Fruit fly (Drosophila melanogaster): Measurements from ENCODE around the gene wntD.

The wntD gene

dm6 chr3R:13319873-13320272 lies 26.9 kb upstream of the wntD start (continued):
- TF ChIP-seq CG42726 (GFP tag; IDR thresholded peaks at IDR 0.05; ENCODE audit: partially characterized antibody) (no peak), CG15514 (GFP tag; optimal IDR thresholded peaks at IDR 0.05) (no peak), bab2 (GFP tag; optimal IDR thresholded peaks at IDR 0.05) (no peak), CG2889 (GFP tag; IDR thresholded peaks at IDR 0.05) (no peak), fd96Cb (tag; optimal IDR thresholded peaks at IDR 0.05) (no peak), CG30431 (GFP tag; optimal IDR thresholded peaks at IDR 0.05) (no peak), Eip74EF (GFP tag; optimal IDR thresholded peaks at IDR 0.05) (peak in 1 of 2 experiments; percentile 23), CG17186 (GFP tag; optimal IDR thresholded peaks at IDR 0.05) (no peak), NC2α (GFP tag; optimal IDR thresholded peaks at IDR 0.05) (no peak), CG34376 (GFP tag; optimal IDR thresholded peaks at IDR 0.05) (no peak), otp (GFP tag; IDR thresholded peaks at IDR 0.05) (no peak), Dref (GFP tag; IDR thresholded peaks at IDR 0.05) (no peak), CG9727 (GFP tag; optimal IDR thresholded peaks at IDR 0.05) (no peak), CG13775 (GFP tag; optimal IDR thresholded peaks at IDR 0.05) (peak; percentile 16), CG18619 (GFP tag; optimal IDR thresholded peaks at IDR 0.05) (peak; percentile 21), CG2678 (tag; optimal IDR thresholded peaks at IDR 0.05) (no peak), CG15696 (tag; optimal IDR thresholded peaks at IDR 0.05) (no peak), Doc3 (GFP tag; IDR thresholded peaks at IDR 0.05; ENCODE audit: partially characterized antibody) (no peak), Dbx (GFP tag; IDR thresholded peaks at IDR 0.05) (no peak), Six4 (GFP tag; optimal IDR thresholded peaks at IDR 0.05) (no peak), Fer1 (GFP tag; optimal IDR thresholded peaks at IDR 0.05) (no peak), dan (GFP tag; IDR thresholded peaks at IDR 0.05) (no peak), jing (GFP tag; optimal IDR thresholded peaks at IDR 0.05) (no peak), pzg (GFP tag; optimal IDR thresholded peaks at IDR 0.05) (no peak), pnt (GFP tag; optimal IDR thresholded peaks at IDR 0.05) (no peak), Sox102F (GFP tag; optimal IDR thresholded peaks at IDR 0.05) (peak; percentile 16), CG6175 (GFP tag; IDR thresholded peaks at IDR 0.05) (no peak), Jarid2 (GFP tag; optimal IDR thresholded peaks at IDR 0.05) (no peak), ash1 (GFP tag; optimal IDR thresholded peaks at IDR 0.05) (no peak), CG3995 (GFP tag; optimal IDR thresholded peaks at IDR 0.05) (no peak), CTCF (GFP tag; optimal IDR thresholded peaks at IDR 0.05) (peak; percentile 35), az2 (GFP tag; optimal IDR thresholded peaks at IDR 0.05) (no peak), CG10209 (GFP tag; optimal IDR thresholded peaks at IDR 0.05) (peak; percentile 5), mld (GFP tag; IDR thresholded peaks at IDR 0.05; ENCODE audit: partially characterized antibody) (no peak), run (tag; optimal IDR thresholded peaks at IDR 0.05) (no peak), sim (GFP tag; IDR thresholded peaks at IDR 0.05) (no peak), cad (GFP tag; optimal IDR thresholded peaks at IDR 0.05) (no peak), Deaf1 (tag; optimal IDR thresholded peaks at IDR 0.05) (no peak), CG4730 (GFP tag; IDR thresholded peaks at IDR 0.05) (no peak), tup (GFP tag; optimal IDR thresholded peaks at IDR 0.05) (no peak), zfh1 (GFP tag; IDR thresholded peaks at IDR 0.05) (no peak), nerfin-2 (GFP tag; IDR thresholded peaks at IDR 0.05; ENCODE audit: partially characterized antibody) (no peak), slbo (GFP tag; IDR thresholded peaks at IDR 0.05) (no peak), NK7.1 (GFP tag; optimal IDR thresholded peaks at IDR 0.05) (peak; percentile 12), CG10654 (GFP tag; optimal IDR thresholded peaks at IDR 0.05) (no peak), Opbp (GFP tag; IDR thresholded peaks at IDR 0.05; ENCODE audit: partially characterized antibody) (no peak), Hr3 (GFP tag; optimal IDR thresholded peaks at IDR 0.05) (no peak), nau (GFP tag; optimal IDR thresholded peaks at IDR 0.05) (no peak)
